Worm (Caenorhabditis elegans): ENCODE measurements around the gene ech-9.

The ech-9 gene

ce11 chrIV:10252350-10252792 is 17.2 kb upstream of the ech-9 start:
- peak; percentile 75 for TF ChIP-seq mab-5 (tag; optimal IDR thresholded peaks at IDR 0.05)
- peak; percentile 52 for TF ChIP-seq Y55F3AM.14 (GFP tag; optimal IDR thresholded peaks at IDR 0.05)
- peak; percentile 96 for TF ChIP-seq nhr-129 (tag; optimal IDR thresholded peaks at IDR 0.05)
- TF ChIP-seq R02D3.7 (tag; optimal IDR thresholded peaks at IDR 0.05) = no peak
- no peak for TF ChIP-seq elt-3 (tag; optimal IDR thresholded peaks at IDR 0.05)
- no peak for TF ChIP-seq lin-39 (tag; optimal IDR thresholded peaks at IDR 0.05)
- TF ChIP-seq mdl-1 (tag; optimal IDR thresholded peaks at IDR 0.05) = peak; percentile 80 to 98
- peak; percentile 12 for TF ChIP-seq nhr-10 (tag; optimal IDR thresholded peaks at IDR 0.05)
- TF ChIP-seq crh-2 (tag; optimal IDR thresholded peaks at IDR 0.05) = peak; percentile 100
- TF ChIP-seq alr-1 (tag; optimal IDR thresholded peaks at IDR 0.05) = no peak
- TF ChIP-seq F13H6.1 (tag; optimal IDR thresholded peaks at IDR 0.05) = peak; percentile 96
- peak; percentile 87 for TF ChIP-seq sma-3 (GFP tag; optimal IDR thresholded peaks at IDR 0.05)
- TF ChIP-seq skn-1 (tag; optimal IDR thresholded peaks at IDR 0.05) = peak; percentile 69
- no peak for TF ChIP-seq ztf-1 (GFP tag; conservative IDR thresholded peaks at IDR 0.05)
- peak; percentile 38 for TF ChIP-seq ama-1 (optimal IDR thresholded peaks at IDR 0.05)
- no peak for TF ChIP-seq peb-1 (tag; optimal IDR thresholded peaks at IDR 0.05)
- TF ChIP-seq lsy-2 (tag; optimal IDR thresholded peaks at IDR 0.05) = peak; percentile 65 to 92
- TF ChIP-seq aly-2 (tag; optimal IDR thresholded peaks at IDR 0.05) = no peak
- TF ChIP-seq elt-1 (tag; optimal IDR thresholded peaks at IDR 0.05) = no peak
- peak; percentile 73 for TF ChIP-seq unc-62 (GFP tag; optimal IDR thresholded peaks at IDR 0.05)
- no peak for TF ChIP-seq ceh-82 (tag; optimal IDR thresholded peaks at IDR 0.05)
- TF ChIP-seq nhr-23 (tag; optimal IDR thresholded peaks at IDR 0.05) = no peak
- peak; percentile 89 for TF ChIP-seq egl-27 (tag; optimal IDR thresholded peaks at IDR 0.05)
- TF ChIP-seq unc-39 (tag; optimal IDR thresholded peaks at IDR 0.05) = no peak
- peak; percentile 78 for TF ChIP-seq gmeb-1 (tag; optimal IDR thresholded peaks at IDR 0.05)
- TF ChIP-seq blmp-1 (tag; optimal IDR thresholded peaks at IDR 0.05; ENCODE audit: insufficient read depth) = peak; percentile 92
- TF ChIP-seq ceh-16 (tag; optimal IDR thresholded peaks at IDR 0.05) = peak; percentile 5
- peak; percentile 33 for TF ChIP-seq nhr-12 (tag; optimal IDR thresholded peaks at IDR 0.05)
- no peak for TF ChIP-seq mbf-1 (tag; optimal IDR thresholded peaks at IDR 0.05)
- TF ChIP-seq unc-55 (GFP tag; optimal IDR thresholded peaks at IDR 0.05) = peak; percentile 89
- no peak for TF ChIP-seq nhr-237 (tag; optimal IDR thresholded peaks at IDR 0.05)
- TF ChIP-seq nhr-6 (tag; optimal IDR thresholded peaks at IDR 0.05) = peak; percentile 93
- no peak for TF ChIP-seq dmd-4 (tag; optimal IDR thresholded peaks at IDR 0.05)
- no peak for TF ChIP-seq ZK546.5 (tag; optimal IDR thresholded peaks at IDR 0.05)
- peak; percentile 83 for TF ChIP-seq nhr-21 (tag; optimal IDR thresholded peaks at IDR 0.05)
- TF ChIP-seq nhr-77 (tag; optimal IDR thresholded peaks at IDR 0.05) = no peak
- peak; percentile 87 for TF ChIP-seq zag-1 (tag; optimal IDR thresholded peaks at IDR 0.05)
- TF ChIP-seq sem-4 (tag; optimal IDR thresholded peaks at IDR 0.05) = peak; percentile 81
- TF ChIP-seq sma-9 (GFP tag; optimal IDR thresholded peaks at IDR 0.05) = peak; percentile 97
- TF ChIP-seq sma-9 (tag; optimal IDR thresholded peaks at IDR 0.05) = no peak
- no peak for TF ChIP-seq lin-11 (tag; optimal IDR thresholded peaks at IDR 0.05)
- no peak for TF ChIP-seq ztf-11 (tag; optimal IDR thresholded peaks at IDR 0.05)
- peak; percentile 7 for TF ChIP-seq nhr-25 (tag; optimal IDR thresholded peaks at IDR 0.05)
- peak; percentile 69 for TF ChIP-seq ztf-4 (tag; optimal IDR thresholded peaks at IDR 0.05)
- peak; percentile 98 for TF ChIP-seq C34F6.9 (tag; optimal IDR thresholded peaks at IDR 0.05)
- TF ChIP-seq snpc-4 (tag; optimal IDR thresholded peaks at IDR 0.05) = peak; percentile 32
- TF ChIP-seq fos-1 (tag; optimal IDR thresholded peaks at IDR 0.05) = peak; percentile 81
- peak; percentile 31 for TF ChIP-seq nhr-11 (tag; optimal IDR thresholded peaks at IDR 0.05)
- peak; percentile 56 for TF ChIP-seq lin-13 (GFP tag; optimal IDR thresholded peaks at IDR 0.05)

Measured in whole organism, L2 larva.